Worm (Caenorhabditis elegans): ENCODE measurements around the gene dap-3.

ce11 chrII:10555484-10556075 is 25.4 kb upstream of the dap-3 start:
- TF ChIP-seq F57A8.1 (GFP tag; optimal IDR thresholded peaks at IDR 0.05) (no peak), ama-1 (optimal IDR thresholded peaks at IDR 0.05) (peak; percentile 79), ama-1 (GFP tag; optimal IDR thresholded peaks at IDR 0.05) (no peak), unc-62 (GFP tag; optimal IDR thresholded peaks at IDR 0.05) (peak; percentile 16), F55B11.4 (tag; optimal IDR thresholded peaks at IDR 0.05; ENCODE audit: borderline replicate concordance, insufficient read depth) (no peak), bed-1 (GFP tag; IDR thresholded peaks at IDR 0.05) (no peak), aptf-3 (GFP tag; IDR thresholded peaks at IDR 0.05) (no peak), madf-6 (GFP tag; IDR thresholded peaks at IDR 0.05) (no peak), C17E4.6 (GFP tag; IDR thresholded peaks at IDR 0.05) (no peak), nfya-1 (tag; optimal IDR thresholded peaks at IDR 0.05; ENCODE audit: borderline replicate concordance, insufficient read depth) (no peak), pha-4 (tag; optimal IDR thresholded peaks at IDR 0.05) (peak; percentile 51), dpl-1 (GFP tag; optimal IDR thresholded peaks at IDR 0.05) (no peak)
